Worm (Caenorhabditis elegans): Measurements from ENCODE around the gene mab-5.

ce11 chrIII:7814159-7815055 lies 31.2 kb upstream of the mab-5 start, which contains the start of gene egl-5:
- TF ChIP-seq flt-1 (GFP tag; IDR thresholded peaks at IDR 0.05): no peak
- no peak for TF ChIP-seq tab-1 (GFP tag; IDR thresholded peaks at IDR 0.05)
- TF ChIP-seq T22C8.4 (GFP tag; IDR thresholded peaks at IDR 0.05): no peak
- TF ChIP-seq ztf-23 (GFP tag; IDR thresholded peaks at IDR 0.05): no peak

Measured in whole organism, midembryonic.